Fruit fly (Drosophila melanogaster) whole organism, embryonic: Measurements from ENCODE around the gene sloth1.

Experiments used
- Asciz ChIP-seq: fragments of 200-800 bp; sonication (Bioruptor generic); optimal IDR thresholded peaks from 2 replicates; lab custom pipeline; 2017; ENCODE audit warnings: missing biosample characterization, mild to moderate bottlenecking, missing genetic modification characterization, missing genetic modification reagents
- Atf-2 ChIP-seq: fragments of 200-800 bp; sonication (Bioruptor generic); optimal IDR thresholded peaks from 2 replicates; lab custom pipeline; 2016; ENCODE audit warnings: missing biosample characterization, missing genetic modification characterization
- Awh ChIP-seq: fragments of 200-800 bp; sonication (Bioruptor generic); IDR thresholded peaks from 2 replicates; pipeline ENCODE4, ENCODE4 v1.3.6; 2022; ENCODE audit warnings: missing biosample characterization, missing genetic modification characterization
- B-H2 ChIP-seq: fragments of 200-800 bp; sonication (Bioruptor generic); optimal IDR thresholded peaks from 2 replicates; lab custom pipeline; 2018; ENCODE audit warnings: missing biosample characterization, mild to moderate bottlenecking, missing genetic modification characterization
- Bdp1 ChIP-seq: fragments of 200-800 bp; sonication (Bioruptor generic); optimal IDR thresholded peaks from 3 replicates; lab custom pipeline; 2016; ENCODE audit warnings: missing biosample characterization, missing genetic modification characterization
- CG10431 ChIP-seq: fragments of 200-800 bp; sonication (Bioruptor generic); optimal IDR thresholded peaks from 3 replicates; lab custom pipeline; 2018; ENCODE audit warnings: missing biosample characterization, mild to moderate bottlenecking, missing genetic modification characterization
- CG10543 ChIP-seq: fragments of 200-800 bp; sonication (Bioruptor generic); optimal IDR thresholded peaks from 3 replicates; lab custom pipeline; 2017; ENCODE audit warnings: missing biosample characterization, mild to moderate bottlenecking, missing genetic modification characterization, moderate library complexity
- CG11504 ChIP-seq: fragments of 200-800 bp; sonication (Bioruptor generic); optimal IDR thresholded peaks from 3 replicates; lab custom pipeline; 2019; ENCODE audit warnings: missing biosample characterization, mild to moderate bottlenecking, missing genetic modification characterization, moderate library complexity
- CG11696 ChIP-seq: fragments of 200-800 bp; sonication (Bioruptor generic); IDR thresholded peaks from 2 replicates; pipeline ENCODE4 v1.3.6; 2022; ENCODE audit warnings: missing biosample characterization, missing genetic modification characterization
- CG12769 ChIP-seq: fragments of 200-800 bp; sonication (Bioruptor generic); optimal IDR thresholded peaks from 2 replicates; lab custom pipeline; 2019; ENCODE audit warnings: missing biosample characterization, mild to moderate bottlenecking, missing genetic modification characterization, moderate library complexity
- CG12942 ChIP-seq: fragments of 200-800 bp; sonication (Bioruptor generic); optimal IDR thresholded peaks from 3 replicates; lab custom pipeline; 2016; ENCODE audit warnings: missing biosample characterization, missing genetic modification characterization
- CG13424 ChIP-seq: fragments of 200-800 bp; sonication (Bioruptor generic); optimal IDR thresholded peaks from 2 replicates; lab custom pipeline; 2019; ENCODE audit warnings: missing biosample characterization, mild to moderate bottlenecking, missing genetic modification characterization, moderate library complexity
- CG17385 ChIP-seq: fragments of 200-800 bp; sonication (Bioruptor generic); optimal IDR thresholded peaks from 3 replicates; lab custom pipeline; 2018; ENCODE audit warnings: missing biosample characterization, mild to moderate bottlenecking, missing genetic modification characterization
- CG2199 ChIP-seq: fragments of 200-800 bp; sonication (Bioruptor generic); IDR thresholded peaks from 3 replicates; pipeline ENCODE4 v1.3.6; 2022; ENCODE audit warnings: missing biosample characterization, missing genetic modification characterization
- CG42726 ChIP-seq: fragments of 200-800 bp; sonication (Bioruptor generic); IDR thresholded peaks from 2 replicates; pipeline ENCODE4 v1.3.6; 2022; ENCODE audit warnings: missing biosample characterization, missing genetic modification characterization; ENCODE audit not compliant: partially characterized antibody
- CG6254 ChIP-seq: fragments of 200-800 bp; sonication (Bioruptor generic); optimal IDR thresholded peaks from 3 replicates; lab custom pipeline; 2017; ENCODE audit warnings: mild to moderate bottlenecking, missing biosample characterization, missing genetic modification reagents, missing genetic modification characterization
- CG6791 ChIP-seq: fragments of 200-800 bp; sonication (Bioruptor generic); IDR thresholded peaks from 3 replicates; pipeline ENCODE4 v1.3.6; 2022; ENCODE audit warnings: missing biosample characterization, missing genetic modification characterization; ENCODE audit not compliant: partially characterized antibody
- CG7928 ChIP-seq: fragments of 200-800 bp; sonication (Bioruptor generic); optimal IDR thresholded peaks from 2 replicates; lab custom pipeline; 2017; ENCODE audit warnings: missing biosample characterization, mild to moderate bottlenecking, missing genetic modification characterization
- Dll ChIP-seq: fragments of 200-800 bp; sonication (Bioruptor generic); IDR thresholded peaks from 4 replicates; pipeline ENCODE4 v1.3.6; 2022; ENCODE audit warnings: missing biosample characterization, missing genetic modification characterization; ENCODE audit not compliant: partially characterized antibody
- ERR ChIP-seq: fragments of 200-800 bp; sonication (Bioruptor generic); optimal IDR thresholded peaks from 2 replicates; lab custom pipeline; 2016; ENCODE audit warnings: missing biosample characterization, missing genetic modification characterization
- Fer2 ChIP-seq: fragments of 200-800 bp; sonication (Bioruptor generic); optimal IDR thresholded peaks from 2 replicates; lab custom pipeline; 2018; ENCODE audit warnings: missing biosample characterization, mild to moderate bottlenecking, missing genetic modification characterization, moderate library complexity
- HLHmδ ChIP-seq: fragments of 200-800 bp; sonication (Bioruptor generic); optimal IDR thresholded peaks from 2 replicates; lab custom pipeline; 2018; ENCODE audit warnings: missing biosample characterization, mild to moderate bottlenecking, missing genetic modification characterization, moderate library complexity
- HmgD ChIP-seq: fragments of 200-800 bp; sonication (Bioruptor generic); optimal IDR thresholded peaks from 3 replicates; lab custom pipeline; 2016; ENCODE audit warnings: missing biosample characterization, missing genetic modification characterization
- Hr51 ChIP-seq, 2 experiments: fragments of 200-800 bp; sonication (Bioruptor generic); optimal IDR thresholded peaks; 2 replicates in 1 of 2; 3 replicates in 1 of 2; lab custom pipeline; 2016 to 2018; ENCODE audit warnings: missing biosample characterization in 2 of 2, missing genetic modification characterization in 2 of 2, mild to moderate bottlenecking in 1 of 2, moderate library complexity in 1 of 2
- Meics ChIP-seq: fragments of 200-800 bp; sonication (Bioruptor generic); optimal IDR thresholded peaks from 2 replicates; lab custom pipeline; 2017; ENCODE audit warnings: missing biosample characterization, mild to moderate bottlenecking, missing genetic modification characterization
- Nf-YA ChIP-seq: fragments of 200-800 bp; sonication (Bioruptor generic); IDR thresholded peaks from 2 replicates; pipeline ENCODE4 v1.3.6; 2022; ENCODE audit warnings: missing biosample characterization, missing genetic modification characterization
- Nf-YC ChIP-seq: fragments of 200-800 bp; optimal IDR thresholded peaks from 3 replicates; lab custom pipeline; 2019; ENCODE audit warnings: missing biosample characterization, mild to moderate bottlenecking, missing genetic modification characterization, moderate library complexity
- Scr ChIP-seq: fragments of 200-800 bp; sonication (Bioruptor generic); IDR thresholded peaks from 2 replicates; pipeline ENCODE4 v1.3.6; 2022; ENCODE audit warnings: missing biosample characterization, missing genetic modification characterization; ENCODE audit not compliant: partially characterized antibody
- Stat92E ChIP-seq, 3 experiments: fragments of >200 bp in 2 of 3; fragments of 200-800 bp in 1 of 3; sonication (Bioruptor generic) in 1 of 3; optimal IDR thresholded peaks; 2 replicates each; lab custom pipeline; 2017 to 2019; ENCODE audit warnings: missing biosample characterization in 3 of 3, missing genetic modification characterization in 3 of 3, mild to moderate bottlenecking in 1 of 3, moderate library complexity in 1 of 3
- YL-1 ChIP-seq: fragments of 200-800 bp; sonication (Bioruptor generic); optimal IDR thresholded peaks from 3 replicates; lab custom pipeline; 2017; ENCODE audit warnings: missing biosample characterization, mild to moderate bottlenecking, missing genetic modification characterization
- ab ChIP-seq: fragments of 200-800 bp; sonication (Bioruptor generic); optimal IDR thresholded peaks from 2 replicates; lab custom pipeline; 2016; ENCODE audit warnings: missing biosample characterization, missing genetic modification characterization
- abd-A ChIP-seq: fragments of 200-800 bp; sonication (Bioruptor generic); optimal IDR thresholded peaks from 3 replicates; lab custom pipeline; 2019; ENCODE audit warnings: missing biosample characterization, mild to moderate bottlenecking, missing genetic modification characterization, moderate library complexity
- ac ChIP-seq: fragments of 200-800 bp; sonication (Bioruptor generic); optimal IDR thresholded peaks from 3 replicates; lab custom pipeline; 2017; ENCODE audit warnings: missing biosample characterization, mild to moderate bottlenecking, missing genetic modification characterization
- caup ChIP-seq: fragments of 200-800 bp; sonication (Bioruptor generic); optimal IDR thresholded peaks from 3 replicates; lab custom pipeline; 2017; ENCODE audit warnings: missing biosample characterization, mild to moderate bottlenecking, missing genetic modification characterization, moderate library complexity; ENCODE audit not compliant: severe bottlenecking
- cwo ChIP-seq: fragments of 200-800 bp; sonication (Bioruptor generic); optimal IDR thresholded peaks from 3 replicates; lab custom pipeline; 2017; ENCODE audit warnings: missing biosample characterization, missing genetic modification characterization, mild to moderate bottlenecking, moderate library complexity, missing genetic modification reagents
- emc ChIP-seq: fragments of 200-800 bp; sonication (Bioruptor generic); optimal IDR thresholded peaks from 2 replicates; lab custom pipeline; 2016; ENCODE audit warnings: missing biosample characterization, missing genetic modification characterization
- ftz-f1 ChIP-seq: fragments of 200-800 bp; sonication (Bioruptor generic); optimal IDR thresholded peaks from 2 replicates; lab custom pipeline; 2016; ENCODE audit warnings: missing biosample characterization, missing genetic modification characterization
- her ChIP-seq: fragments of 200-800 bp; sonication (Bioruptor generic); optimal IDR thresholded peaks from 2 replicates; lab custom pipeline; 2016; ENCODE audit warnings: missing biosample characterization, missing genetic modification characterization
- lbe ChIP-seq: fragments of 200-800 bp; sonication (Bioruptor generic); optimal IDR thresholded peaks from 2 replicates; lab custom pipeline; 2016; ENCODE audit warnings: missing biosample characterization, mild to moderate bottlenecking, missing genetic modification characterization
- pan ChIP-seq, 4 experiments: fragments of >200 bp in 3 of 4; fragments of 200-800 bp in 1 of 4; sonication (Bioruptor generic) in 1 of 4; optimal IDR thresholded peaks in 3 of 4; IDR thresholded peaks in 1 of 4; 2 replicates each; pipeline versions ENCODE4 v1.3.6 to Lab custom; 2017 to 2022; ENCODE audit warnings: missing biosample characterization in 2 of 4, missing genetic modification characterization in 2 of 4, mixed read lengths in 1 of 4
- pb ChIP-seq: fragments of 200-800 bp; sonication (Bioruptor generic); optimal IDR thresholded peaks from 3 replicates; lab custom pipeline; 2016; ENCODE audit warnings: missing biosample characterization, missing genetic modification characterization
- peb ChIP-seq: fragments of 200-800 bp; sonication (Bioruptor generic); IDR thresholded peaks from 2 replicates; pipeline ENCODE4 v1.3.6; 2022; ENCODE audit warnings: missing biosample characterization, missing genetic modification characterization
- prd ChIP-seq, 3 experiments: fragments of >200 bp in 2 of 3; fragments of 200-800 bp in 1 of 3; sonication (Bioruptor generic) in 1 of 3; optimal IDR thresholded peaks in 2 of 3; IDR thresholded peaks in 1 of 3; 2 replicates in 2 of 3; 3 replicates in 1 of 3; pipeline versions ENCODE4 v1.3.6 to Lab custom; 2017 to 2022; ENCODE audit warnings: missing biosample characterization in 1 of 3, missing genetic modification characterization in 1 of 3
- rib ChIP-seq: fragments of 200-800 bp; sonication (Bioruptor generic); IDR thresholded peaks from 2 replicates; pipeline ENCODE4 v1.3.6; 2022; ENCODE audit warnings: missing biosample characterization, missing genetic modification characterization
- slou ChIP-seq: fragments of 200-800 bp; sonication (Bioruptor generic); optimal IDR thresholded peaks from 3 replicates; lab custom pipeline; 2016; ENCODE audit warnings: missing biosample characterization, missing genetic modification characterization
- sr ChIP-seq: fragments of 200-800 bp; sonication (Bioruptor generic); IDR thresholded peaks from 3 replicates; pipeline ENCODE4 v1.3.6; 2022; ENCODE audit warnings: missing biosample characterization, missing genetic modification characterization
- vnd ChIP-seq: fragments of 200-800 bp; sonication (Bioruptor generic); IDR thresholded peaks from 3 replicates; pipeline ENCODE4 v1.3.6; 2022; ENCODE audit warnings: missing biosample characterization, missing genetic modification characterization; ENCODE audit not compliant: partially characterized antibody
- z ChIP-seq: fragments of 200-800 bp; sonication (Bioruptor generic); IDR thresholded peaks from 3 replicates; pipeline ENCODE4 v1.3.6; 2022; ENCODE audit warnings: missing biosample characterization, missing genetic modification characterization

Gene sloth1

DNA sequence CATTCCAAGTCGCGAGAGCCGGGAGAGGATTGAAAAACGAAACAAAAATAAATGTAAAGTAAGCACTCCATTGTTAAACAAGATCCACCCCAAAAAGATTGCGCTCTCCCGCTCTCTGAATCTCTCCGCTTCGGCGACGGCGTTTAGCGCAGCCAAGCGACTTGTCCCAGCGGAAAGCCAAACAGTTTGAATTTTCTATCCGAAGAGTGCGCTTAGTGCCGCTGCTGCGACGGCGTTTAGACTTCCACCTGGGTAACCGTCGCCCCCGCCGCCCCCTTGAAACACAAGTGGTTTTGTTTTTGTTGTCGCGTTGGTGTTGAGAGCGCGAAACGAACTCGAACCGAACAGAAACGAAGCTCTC lies 12.7 kb upstream of the sloth1 start, which contains the start of gene Inx2 (continued):
- TF ChIP-seq her (GFP tag; lab: Kevin White, UChicago): peak; percentile 52
- peak; percentile 18 for TF ChIP-seq ac (GFP tag; lab: Kevin White, UChicago)
- peak; percentile 79 for TF ChIP-seq CG2199 (GFP tag; lab: Robert Waterston, UW)
- peak; percentile 0 for TF ChIP-seq YL-1 (GFP tag; lab: Kevin White, UChicago)
- TF ChIP-seq HmgD (GFP tag; lab: Kevin White, UChicago): peak; percentile 73
- TF ChIP-seq Stat92E (GFP tag; optimal IDR thresholded peaks at IDR 0.05; lab: Kevin White, UChicago): peak in 1 of 3 experiments; percentile 47
- TF ChIP-seq Bdp1 (GFP tag; lab: Kevin White, UChicago): no peak
- no peak for TF ChIP-seq pan (optimal IDR thresholded peaks at IDR 0.05; lab: Kevin White, UChicago)
- TF ChIP-seq pan (GFP tag; optimal IDR thresholded peaks at IDR 0.05 in 1 of 2, IDR thresholded peaks at IDR 0.05 in 1 of 2): peak in 1 of 2 experiments; percentile 20
- no peak for TF ChIP-seq prd (optimal IDR thresholded peaks at IDR 0.05; lab: Kevin White, UChicago)
- TF ChIP-seq prd (GFP tag; IDR thresholded peaks at IDR 0.05; lab: Robert Waterston, UW): 0 out of 3 replicates have a peak, but pooled peaks have one; percentile 22
- peak; percentile 75 for TF ChIP-seq z (GFP tag; lab: Robert Waterston, UW)
- no peak for TF ChIP-seq CG7928 (GFP tag; lab: Kevin White, UChicago)
- TF ChIP-seq Meics: peak; percentile 45
- peak; percentile 23 for TF ChIP-seq CG6254
- peak; percentile 71; the same call in 1 of the 2 replicates for TF ChIP-seq CG42726 (GFP tag; lab: Robert Waterston, UW)
- peak in 1 of 2 experiments; percentile 26 for TF ChIP-seq Hr51 (GFP tag; optimal IDR thresholded peaks at IDR 0.05; lab: Kevin White, UChicago)
- TF ChIP-seq emc: no peak
- TF ChIP-seq Nf-YC (tag; lab: Kevin White, UChicago): peak; percentile 43
- no peak for TF ChIP-seq ab (GFP tag; lab: Kevin White, UChicago)
- peak; percentile 83 for TF ChIP-seq CG12769 (tag; lab: Kevin White, UChicago)
- TF ChIP-seq CG11504: peak; percentile 2
- peak; percentile 23 for TF ChIP-seq pb (GFP tag; lab: Kevin White, UChicago)
- TF ChIP-seq ftz-f1 (GFP tag; lab: Kevin White, UChicago): peak; percentile 61
- TF ChIP-seq Fer2 (tag; lab: Kevin White, UChicago): no peak
- TF ChIP-seq Dll (GFP tag; lab: Robert Waterston, UW): no peak
- TF ChIP-seq caup (GFP tag; lab: Kevin White, UChicago): peak; percentile 68
- TF ChIP-seq slou (GFP tag; lab: Kevin White, UChicago): no peak
- no peak; the same call in 2 of the 3 replicates for TF ChIP-seq CG6791 (GFP tag; lab: Robert Waterston, UW)
- TF ChIP-seq peb (GFP tag; lab: Robert Waterston, UW): no peak
- peak; percentile 62 for TF ChIP-seq B-H2 (GFP tag; lab: Kevin White, UChicago)
- TF ChIP-seq sr (GFP tag; lab: Robert Waterston, UW): peak; percentile 63; the same call in 2 of the 3 replicates
- TF ChIP-seq cwo (GFP tag; lab: Kevin White, UChicago): peak; percentile 38
- peak; percentile 39 for TF ChIP-seq lbe
- peak; percentile 41 for TF ChIP-seq Asciz (GFP tag; lab: Kevin White, UChicago)
- TF ChIP-seq Atf-2: no peak
- peak; percentile 37 for TF ChIP-seq ERR (GFP tag; lab: Kevin White, UChicago)
- peak; percentile 48 for TF ChIP-seq CG17385 (GFP tag; lab: Kevin White, UChicago)
- TF ChIP-seq rib (GFP tag; lab: Robert Waterston, UW): 0 out of 2 replicates have a peak, but pooled peaks have one; percentile 56
- no peak for TF ChIP-seq CG13424 (tag; lab: Kevin White, UChicago)
- peak; percentile 38 for TF ChIP-seq HLHmδ (GFP tag; lab: Kevin White, UChicago)
- no peak for TF ChIP-seq CG11696 (GFP tag; lab: Robert Waterston, UW)
- peak; percentile 82 for TF ChIP-seq CG10543 (GFP tag; lab: Kevin White, UChicago)
- TF ChIP-seq Awh (GFP tag; lab: Robert Waterston, UW): no peak
- TF ChIP-seq abd-A (tag; lab: Kevin White, UChicago): peak; percentile 18
- no peak for TF ChIP-seq CG12942 (GFP tag; lab: Kevin White, UChicago)
- TF ChIP-seq Scr (GFP tag; lab: Robert Waterston, UW): peak; percentile 26
- TF ChIP-seq Nf-YA (GFP tag; lab: Robert Waterston, UW): no peak
- TF ChIP-seq vnd: peak; percentile 41; the same call in 1 of the 3 replicates
- peak; percentile 28 for TF ChIP-seq CG10431 (GFP tag; lab: Kevin White, UChicago)
